Worm (Caenorhabditis elegans): ENCODE measurements around the gene W02H3.1.

DNA sequence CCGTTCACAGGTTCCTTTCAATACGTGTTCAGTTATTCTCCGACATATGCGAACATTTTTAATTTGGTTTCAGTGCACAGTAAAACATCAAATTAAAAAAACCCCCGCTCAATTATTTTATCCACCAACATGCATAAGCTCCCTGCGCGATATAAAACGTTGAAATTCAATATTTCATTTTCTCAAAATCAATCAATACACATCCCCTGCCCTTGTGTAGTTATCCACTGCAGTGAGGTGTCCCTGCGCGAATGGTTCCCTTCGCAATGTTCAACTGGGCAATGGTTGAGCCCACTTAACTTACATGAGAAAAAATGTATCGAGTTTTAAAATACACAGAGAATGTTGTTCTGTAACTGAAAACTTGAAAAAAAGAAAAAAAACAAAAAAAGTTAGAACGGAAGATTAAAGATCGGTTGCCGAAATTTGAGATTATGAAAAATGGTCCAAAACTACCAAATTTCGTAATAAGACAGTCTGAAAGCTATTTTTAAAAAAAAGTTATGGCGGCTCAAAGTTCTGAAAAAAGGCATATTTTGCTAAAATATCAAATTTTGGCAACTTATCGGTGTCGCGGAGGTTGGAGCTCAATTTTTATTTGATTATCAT, 11.2 kb downstream of the W02H3.1 start:
- TF ChIP-seq atf-7 (tag; optimal IDR thresholded peaks at IDR 0.05) = peak; percentile 99
- peak; percentile 96 for TF ChIP-seq lir-1 (GFP tag; conservative IDR thresholded peaks at IDR 0.05)
- peak; percentile 95 for TF ChIP-seq zim-3 (tag; optimal IDR thresholded peaks at IDR 0.05)
- TF ChIP-seq snpc-4 (GFP tag; optimal IDR thresholded peaks at IDR 0.05) = peak; percentile 36
- TF ChIP-seq snpc-4 (tag; optimal IDR thresholded peaks at IDR 0.05) = peak; percentile 72 to 91 (median 86)
- peak; percentile 97 for TF ChIP-seq B0035.1 (tag; optimal IDR thresholded peaks at IDR 0.05)
- TF ChIP-seq madf-6 (GFP tag; IDR thresholded peaks at IDR 0.05) = no peak
- peak; percentile 70 for TF ChIP-seq hlh-12 (tag; optimal IDR thresholded peaks at IDR 0.05)
- TF ChIP-seq T07F8.4 (tag; optimal IDR thresholded peaks at IDR 0.05) = peak; percentile 94
- TF ChIP-seq nhr-90 (tag; optimal IDR thresholded peaks at IDR 0.05) = peak; percentile 95

Data from whole organism, young adult.